Worm (Caenorhabditis elegans) whole organism, young adult: Measurements from ENCODE around the gene hlh-25.

ENCODE experiments used
- B0019.2 ChIP-seq: fragments of 200-800 bp; sonication (Bioruptor generic); conservative IDR thresholded peaks from 2 replicates; pipeline ENCODE4 v1.3.6; 2022; ENCODE audit warnings: missing genetic modification reagents, missing genetic modification characterization, missing compliant biosample characterization
- B0261.1 ChIP-seq: sonication (generic microtip); optimal IDR thresholded peaks from 2 replicates; lab custom pipeline; 2016; ENCODE audit warnings: mild to moderate bottlenecking, missing genetic modification characterization, moderate library complexity, missing compliant biosample characterization
- B0336.3 ChIP-seq: fragments of 200-800 bp; sonication (Bioruptor generic); IDR thresholded peaks from 2 replicates; pipeline ENCODE4 v1.3.6; 2022; ENCODE audit warnings: missing genetic modification characterization, missing compliant biosample characterization
- F23B12.7 ChIP-seq: sonication (generic microtip); optimal IDR thresholded peaks from 2 replicates; lab custom pipeline; 2017; ENCODE audit warnings: missing genetic modification characterization, mild to moderate bottlenecking, missing compliant biosample characterization, antibody characterized with exemption, moderate library complexity; ENCODE audit not compliant: insufficient read depth
- F39B2.1 ChIP-seq: fragments of 200-800 bp; sonication (Bioruptor generic); IDR thresholded peaks from 2 replicates; pipeline ENCODE4 v1.3.6; 2022; ENCODE audit warnings: missing genetic modification reagents, missing genetic modification characterization, missing compliant biosample characterization
- F52B5.7 ChIP-seq: sonication (generic microtip); optimal IDR thresholded peaks from 2 replicates; lab custom pipeline; 2016; ENCODE audit warnings: mild to moderate bottlenecking, missing genetic modification characterization, missing compliant biosample characterization
- T07F8.4 ChIP-seq: sonication (generic microtip); optimal IDR thresholded peaks from 2 replicates; lab custom pipeline; 2016; ENCODE audit warnings: mild to moderate bottlenecking, missing genetic modification characterization, moderate library complexity, missing compliant biosample characterization
- Y56A3A.18 ChIP-seq: fragments of 200-800 bp; sonication (Bioruptor generic); IDR thresholded peaks from 2 replicates; pipeline ENCODE4 v1.3.6; 2022; ENCODE audit warnings: missing genetic modification reagents, missing genetic modification characterization, missing compliant biosample characterization
- Y95B8A.8 ChIP-seq: fragments of 200-800 bp; sonication (Bioruptor generic); IDR thresholded peaks from 2 replicates; pipeline ENCODE4 v1.3.6; 2022; ENCODE audit warnings: missing genetic modification reagents, missing genetic modification characterization, missing compliant biosample characterization
- attf-5 ChIP-seq: fragments of 200-800 bp; sonication (Bioruptor generic); optimal IDR thresholded peaks from 2 replicates; lab custom pipeline; 2018; ENCODE audit warnings: mild to moderate bottlenecking, missing genetic modification characterization, missing compliant biosample characterization
- attf-6 ChIP-seq: fragments of 200-800 bp; sonication (Bioruptor generic); IDR thresholded peaks from 2 replicates; pipeline ENCODE4 v1.3.6; 2022; ENCODE audit warnings: missing genetic modification reagents, missing genetic modification characterization, missing compliant biosample characterization
- bed-2 ChIP-seq: fragments of 200-800 bp; sonication (Bioruptor generic); IDR thresholded peaks from 2 replicates; pipeline ENCODE4 v1.3.6; 2022; ENCODE audit warnings: missing genetic modification reagents, missing genetic modification characterization, missing compliant biosample characterization
- cebp-1 ChIP-seq, 2 experiments: fragments of 200-800 bp in 1 of 2; sonication (Bioruptor generic) in 1 of 2; sonication (generic microtip) in 1 of 2; IDR thresholded peaks in 1 of 2; optimal IDR thresholded peaks in 1 of 2; 2 replicates each; pipeline versions ENCODE4 v1.3.6 to Lab custom; 2017 to 2022; ENCODE audit warnings: missing compliant biosample characterization in 2 of 2, missing genetic modification characterization in 2 of 2, mild to moderate bottlenecking in 1 of 2, missing genetic modification reagents in 1 of 2, moderate library complexity in 1 of 2
- ceh-100 ChIP-seq: fragments of 200-800 bp; sonication (Bioruptor generic); IDR thresholded peaks from 2 replicates; pipeline ENCODE4 v1.3.6; 2022; ENCODE audit warnings: missing genetic modification reagents, missing genetic modification characterization, missing compliant biosample characterization
- ceh-27 ChIP-seq: fragments of 200-800 bp; sonication (Bioruptor generic); optimal IDR thresholded peaks from 2 replicates; lab custom pipeline; 2018; ENCODE audit warnings: mild to moderate bottlenecking, missing genetic modification characterization, moderate library complexity, missing compliant biosample characterization
- ceh-40 ChIP-seq: fragments of 200-800 bp; sonication (Bioruptor generic); IDR thresholded peaks from 2 replicates; pipeline ENCODE4 v1.3.6; 2022; ENCODE audit warnings: missing genetic modification characterization, missing compliant biosample characterization
- ceh-58 ChIP-seq: fragments of 200-800 bp; sonication (Bioruptor generic); IDR thresholded peaks from 2 replicates; pipeline ENCODE4 v1.3.6; 2022; ENCODE audit warnings: missing genetic modification characterization, missing compliant biosample characterization
- ceh-79 ChIP-seq: sonication (generic microtip); optimal IDR thresholded peaks from 2 replicates; lab custom pipeline; 2017; ENCODE audit warnings: mild to moderate bottlenecking, missing genetic modification characterization, missing compliant biosample characterization
- die-1 ChIP-seq: sonication (generic microtip); optimal IDR thresholded peaks from 2 replicates; lab custom pipeline; 2016; ENCODE audit warnings: missing genotype, mild to moderate bottlenecking, missing genetic modification characterization, missing compliant biosample characterization
- dpff-1 ChIP-seq: sonication (generic microtip); optimal IDR thresholded peaks from 2 replicates; lab custom pipeline; 2017; ENCODE audit warnings: mild to moderate bottlenecking, missing genetic modification characterization, missing compliant biosample characterization
- fkh-3 ChIP-seq: sonication (generic microtip); optimal IDR thresholded peaks from 2 replicates; lab custom pipeline; 2016; ENCODE audit warnings: mild to moderate bottlenecking, missing genetic modification characterization, missing compliant biosample characterization
- him-1 ChIP-seq: sonication (generic microtip); optimal IDR thresholded peaks from 2 replicates; lab custom pipeline; 2016; ENCODE audit warnings: missing genotype, missing genetic modification reagents, missing genetic modification characterization, missing compliant biosample characterization
- hlh-12 ChIP-seq: sonication (generic microtip); optimal IDR thresholded peaks from 2 replicates; lab custom pipeline; 2016; ENCODE audit warnings: missing genetic modification characterization, missing compliant biosample characterization
- hlh-26 ChIP-seq: fragments of 200-800 bp; sonication (Bioruptor generic); conservative IDR thresholded peaks from 2 replicates; pipeline ENCODE4 v1.3.6; 2022; ENCODE audit warnings: missing genetic modification reagents, missing genetic modification characterization, missing compliant biosample characterization
- hmg-1.2 ChIP-seq: fragments of 200-800 bp; sonication (Bioruptor generic); IDR thresholded peaks from 2 replicates; pipeline ENCODE4 v1.3.6; 2022; ENCODE audit warnings: missing genetic modification reagents, missing genetic modification characterization, missing compliant biosample characterization
- lag-1 ChIP-seq: fragments of 200-800 bp; sonication (Bioruptor generic); IDR thresholded peaks from 2 replicates; pipeline ENCODE4 v1.3.6; 2022; ENCODE audit warnings: missing genetic modification reagents, missing genetic modification characterization, missing compliant biosample characterization
- let-526 ChIP-seq: fragments of 200-800 bp; sonication (Bioruptor generic); IDR thresholded peaks from 2 replicates; pipeline ENCODE4 v1.3.6; 2022; ENCODE audit warnings: missing genetic modification reagents, missing genetic modification characterization, missing compliant biosample characterization
- let-607 ChIP-seq, 2 experiments: fragments of 200-800 bp in 1 of 2; sonication (Bioruptor generic) in 1 of 2; sonication (generic microtip) in 1 of 2; optimal IDR thresholded peaks; 2 replicates each; lab custom pipeline; 2016 to 2018; ENCODE audit warnings: mild to moderate bottlenecking in 2 of 2, missing compliant biosample characterization in 2 of 2, missing genetic modification characterization in 2 of 2, moderate library complexity in 2 of 2, missing genotype in 1 of 2
- lin-26 ChIP-seq: fragments of 200-800 bp; sonication (Bioruptor generic); IDR thresholded peaks from 2 replicates; pipeline ENCODE4 v1.3.6; 2022; ENCODE audit warnings: missing genetic modification reagents, missing genetic modification characterization, missing compliant biosample characterization
- lsy-27 ChIP-seq: sonication (generic microtip); optimal IDR thresholded peaks from 2 replicates; lab custom pipeline; 2017; ENCODE audit warnings: missing genetic modification characterization, mild to moderate bottlenecking, missing compliant biosample characterization, antibody characterized with exemption, missing genotype, borderline replicate concordance; ENCODE audit not compliant: insufficient read depth
- madf-3 ChIP-seq: fragments of 200-800 bp; sonication (Bioruptor generic); IDR thresholded peaks from 2 replicates; pipeline ENCODE4 v1.3.6; 2022; ENCODE audit warnings: missing genetic modification reagents, missing genetic modification characterization, missing compliant biosample characterization
- madf-8 ChIP-seq: fragments of 200-800 bp; sonication (Bioruptor generic); conservative IDR thresholded peaks from 2 replicates; pipeline ENCODE4 v1.3.6; 2022; ENCODE audit warnings: missing genetic modification reagents, missing genetic modification characterization, missing compliant biosample characterization
- mel-28 ChIP-seq: sonication (generic microtip); optimal IDR thresholded peaks from 2 replicates; lab custom pipeline; 2016; ENCODE audit warnings: borderline replicate concordance, mild to moderate bottlenecking, missing genetic modification characterization, missing compliant biosample characterization
- nfya-2 ChIP-seq: fragments of 200-800 bp; sonication (Bioruptor generic); IDR thresholded peaks from 2 replicates; pipeline ENCODE4 v1.3.6; 2022; ENCODE audit warnings: missing genetic modification reagents, missing genetic modification characterization, missing compliant biosample characterization
- nhr-120 ChIP-seq: fragments of 200-800 bp; sonication (Bioruptor generic); IDR thresholded peaks from 2 replicates; pipeline ENCODE4 v1.3.6; 2022; ENCODE audit warnings: missing genetic modification characterization, missing compliant biosample characterization
- nhr-80 ChIP-seq: sonication (generic microtip); optimal IDR thresholded peaks from 2 replicates; lab custom pipeline; 2016; ENCODE audit warnings: missing genetic modification characterization, missing compliant biosample characterization
- pbrm-1 ChIP-seq: fragments of 200-800 bp; sonication (Bioruptor generic); IDR thresholded peaks from 2 replicates; pipeline ENCODE4 v1.3.6; 2022; ENCODE audit warnings: missing genetic modification reagents, missing genetic modification characterization, missing compliant biosample characterization
- rec-8 ChIP-seq, 2 experiments: sonication (generic microtip); optimal IDR thresholded peaks; 2 replicates each; lab custom pipeline; 2016; ENCODE audit warnings: mild to moderate bottlenecking in 2 of 2, missing genetic modification characterization in 2 of 2, missing genetic modification reagents in 2 of 2, missing genotype in 2 of 2, missing biosample characterization in 1 of 2, missing compliant biosample characterization in 1 of 2, moderate library complexity in 1 of 2
- rpc-1 ChIP-seq, 2 experiments: fragments of 150-350 bp in 1 of 2; sonication (generic microtip) in 1 of 2; optimal IDR thresholded peaks; 2 replicates each; lab custom pipeline; 2014 to 2018; ENCODE audit warnings: missing biosample characterization in 1 of 2, missing genetic modification characterization in 1 of 2, missing genetic modification reagents in 1 of 2, missing genotype in 1 of 2
- snpc-1.1 ChIP-seq: sonication (generic microtip); optimal IDR thresholded peaks from 2 replicates; lab custom pipeline; 2017; ENCODE audit warnings: missing genetic modification characterization, mild to moderate bottlenecking, missing compliant biosample characterization, antibody characterized with exemption, moderate library complexity, missing genotype, missing genetic modification reagents; ENCODE audit not compliant: insufficient read depth
- snpc-3.4 ChIP-seq: sonication (generic microtip); optimal IDR thresholded peaks from 2 replicates; lab custom pipeline; 2017; ENCODE audit warnings: missing genetic modification characterization, mild to moderate bottlenecking, missing compliant biosample characterization, antibody characterized with exemption, moderate library complexity, missing genotype, missing genetic modification reagents
- tlf-1 ChIP-seq: fragments of 200-800 bp; sonication (Bioruptor generic); optimal IDR thresholded peaks from 2 replicates; lab custom pipeline; 2018; ENCODE audit warnings: mild to moderate bottlenecking, missing genetic modification characterization, missing compliant biosample characterization
- unc-62 ChIP-seq: fragments of 150-350 bp; optimal IDR thresholded peaks from 2 replicates; lab custom pipeline; 2014; ENCODE audit warnings: missing biosample characterization, missing genetic modification reagents, missing genetic modification characterization
- ztf-18 ChIP-seq: sonication (generic microtip); optimal IDR thresholded peaks from 2 replicates; lab custom pipeline; 2016; ENCODE audit warnings: missing genotype, mild to moderate bottlenecking, missing genetic modification characterization, missing compliant biosample characterization
- ztf-6 ChIP-seq: fragments of 200-800 bp; sonication (Bioruptor generic); IDR thresholded peaks from 2 replicates; pipeline ENCODE4 v1.3.6; 2022; ENCODE audit warnings: missing genetic modification reagents, missing genetic modification characterization, missing compliant biosample characterization

The hlh-25 gene

ce11 chrII:5543476-5544144 lies 8.6 kb downstream of the hlh-25 start (continued):
- TF ChIP-seq tlf-1 (GFP tag; lab: Kevin White, UChicago) (peak; percentile 94), snpc-3.4 (tag; lab: Kevin White, UChicago) (peak; percentile 93), pbrm-1 (GFP tag; lab: Robert Waterston, UW) (peak; percentile 99), bed-2 (GFP tag; lab: Robert Waterston, UW) (peak; percentile 87), T07F8.4 (tag; lab: Kevin White, UChicago) (peak; percentile 82), ceh-40 (GFP tag; lab: Robert Waterston, UW) (0 out of 2 replicates have a peak, but pooled peaks have one; percentile 79), lsy-27 (tag; lab: Kevin White, UChicago) (no peak), fkh-3 (tag; lab: Kevin White, UChicago) (peak; percentile 82), nhr-80 (tag; lab: Kevin White, UChicago) (peak; percentile 45), ztf-18 (tag; lab: Kevin White, UChicago) (peak; percentile 77), ceh-27 (GFP tag; lab: Kevin White, UChicago) (peak; percentile 98), ztf-6 (GFP tag; lab: Robert Waterston, UW) (0 out of 2 replicates have a peak, but pooled peaks have one; percentile 44), B0019.2 (GFP tag; lab: Robert Waterston, UW) (no peak), snpc-1.1 (tag; lab: Kevin White, UChicago) (peak; percentile 95), nfya-2 (0 out of 2 replicates have a peak, but pooled peaks have one; percentile 55), ceh-79 (peak; percentile 95), F39B2.1 (GFP tag; lab: Robert Waterston, UW) (peak; percentile 8; the same call in 1 of the 2 replicates), dpff-1 (tag; lab: Kevin White, UChicago) (peak; percentile 97), lag-1 (GFP tag; lab: Robert Waterston, UW) (peak; percentile 75; the same call in 1 of the 2 replicates), hmg-1.2 (GFP tag; lab: Robert Waterston, UW) (peak; percentile 90), hlh-12 (tag; lab: Kevin White, UChicago) (peak; percentile 39), unc-62 (GFP tag; lab: Kevin White, UChicago) (peak; percentile 23), nhr-120 (GFP tag; lab: Robert Waterston, UW) (0 out of 2 replicates have a peak, but pooled peaks have one; percentile 35), Y56A3A.18 (peak; percentile 91), ceh-100 (peak; percentile 84), madf-8 (GFP tag; lab: Robert Waterston, UW) (peak; percentile 49), lin-26 (GFP tag; lab: Robert Waterston, UW) (peak; percentile 91), F23B12.7 (tag; lab: Kevin White, UChicago) (peak; percentile 93), B0261.1 (tag; lab: Kevin White, UChicago) (peak; percentile 51), madf-3 (GFP tag; lab: Robert Waterston, UW) (no peak; the same call in none of the 2 replicates), him-1 (peak; percentile 85), mel-28 (tag; lab: Kevin White, UChicago) (peak; percentile 91), F52B5.7 (tag; lab: Kevin White, UChicago) (peak; percentile 96), let-526 (GFP tag; lab: Robert Waterston, UW) (peak; percentile 94), attf-5 (GFP tag; lab: Kevin White, UChicago) (peak; percentile 87), let-607 (tag; optimal IDR thresholded peaks at IDR 0.05; lab: Kevin White, UChicago) (peak; percentile 79 to 91), attf-6 (peak; percentile 100), cebp-1 (GFP tag; IDR thresholded peaks at IDR 0.05; lab: Robert Waterston, UW) (peak; percentile 69), cebp-1 (tag; optimal IDR thresholded peaks at IDR 0.05; lab: Kevin White, UChicago) (peak; percentile 95), rpc-1 (optimal IDR thresholded peaks at IDR 0.05; lab: Kevin White, UChicago) (peak; percentile 8), rpc-1 (tag; optimal IDR thresholded peaks at IDR 0.05; lab: Kevin White, UChicago) (peak; percentile 5), B0336.3 (GFP tag; lab: Robert Waterston, UW) (peak; percentile 98), ceh-58 (0 out of 2 replicates have a peak, but pooled peaks have one; percentile 12), hlh-26 (GFP tag; lab: Robert Waterston, UW) (no peak), die-1 (peak; percentile 64), rec-8 (tag; optimal IDR thresholded peaks at IDR 0.05; lab: Kevin White, UChicago) (peak; percentile 69 to 72), Y95B8A.8 (GFP tag; lab: Robert Waterston, UW) (peak; percentile 95)
